Worm (Caenorhabditis elegans) whole organism, L2 larva: Measurements from ENCODE around the gene irld-1.

Experiments
- C34F6.9 ChIP-seq: fragments of 150-350 bp; optimal IDR thresholded peaks from 2 replicates; lab custom pipeline; 2014; ENCODE audit warnings: missing biosample characterization, missing genetic modification characterization
- R02D3.7 ChIP-seq: fragments of 150-350 bp; optimal IDR thresholded peaks from 2 replicates; lab custom pipeline; 2014; ENCODE audit warnings: missing biosample characterization, missing genetic modification characterization
- Y55F3AM.14 ChIP-seq: fragments of 200-800 bp; sonication (Bioruptor generic); optimal IDR thresholded peaks from 2 replicates; lab custom pipeline; 2018; ENCODE audit warnings: mild to moderate bottlenecking, missing genetic modification characterization, missing compliant biosample characterization
- ZK546.5 ChIP-seq: sonication (generic microtip); optimal IDR thresholded peaks from 2 replicates; lab custom pipeline; 2017; ENCODE audit warnings: missing biosample characterization, missing genetic modification characterization
- alr-1 ChIP-seq: fragments of 150-350 bp; optimal IDR thresholded peaks from 2 replicates; lab custom pipeline; 2014; ENCODE audit warnings: missing biosample characterization, missing genetic modification characterization
- aly-2 ChIP-seq: fragments of 150-350 bp; optimal IDR thresholded peaks from 2 replicates; lab custom pipeline; 2014; ENCODE audit warnings: missing biosample characterization, missing genetic modification characterization
- ama-1 ChIP-seq: fragments of 150-350 bp; optimal IDR thresholded peaks from 2 replicates; lab custom pipeline; 2018; ENCODE audit warnings: inconsistent platforms
- crh-2 ChIP-seq: sonication (generic microtip); optimal IDR thresholded peaks from 2 replicates; lab custom pipeline; 2017; ENCODE audit warnings: missing biosample characterization, missing genetic modification characterization
- dmd-4 ChIP-seq: sonication (generic microtip); optimal IDR thresholded peaks from 2 replicates; lab custom pipeline; 2017; ENCODE audit warnings: missing biosample characterization, missing genetic modification characterization
- egl-27 ChIP-seq: sonication (generic microtip); optimal IDR thresholded peaks from 3 replicates; lab custom pipeline; 2017; ENCODE audit warnings: missing biosample characterization, missing genetic modification reagents, missing genetic modification characterization
- elt-1 ChIP-seq: fragments of 150-350 bp; optimal IDR thresholded peaks from 2 replicates; lab custom pipeline; 2014; ENCODE audit warnings: missing biosample characterization, missing genetic modification characterization
- elt-3 ChIP-seq: sonication (generic microtip); optimal IDR thresholded peaks from 2 replicates; lab custom pipeline; 2017; ENCODE audit warnings: missing biosample characterization, missing genetic modification characterization
- fos-1 ChIP-seq: fragments of 150-350 bp; optimal IDR thresholded peaks from 2 replicates; lab custom pipeline; 2014; ENCODE audit warnings: missing biosample characterization, missing genetic modification characterization
- gmeb-1 ChIP-seq: fragments of 150-350 bp; optimal IDR thresholded peaks from 2 replicates; lab custom pipeline; 2014; ENCODE audit warnings: missing biosample characterization, missing genetic modification characterization
- lin-11 ChIP-seq: fragments of 150-350 bp; sonication (generic microtip); optimal IDR thresholded peaks from 2 replicates; lab custom pipeline; 2014; ENCODE audit warnings: missing biosample characterization, missing genetic modification characterization, inconsistent platforms, mixed read lengths
- lin-39 ChIP-seq: fragments of 150-350 bp; optimal IDR thresholded peaks from 2 replicates; lab custom pipeline; 2014; ENCODE audit warnings: missing biosample characterization, missing genetic modification reagents, missing genetic modification characterization
- lsy-2 ChIP-seq, 2 experiments: fragments of 150-350 bp in 1 of 2; sonication (generic microtip) in 1 of 2; optimal IDR thresholded peaks; 2 replicates each; lab custom pipeline; 2014 to 2017; ENCODE audit warnings: missing biosample characterization in 2 of 2, missing genetic modification characterization in 2 of 2
- mdl-1 ChIP-seq, 2 experiments: fragments of 150-350 bp in 1 of 2; sonication (generic microtip) in 1 of 2; optimal IDR thresholded peaks; 2 replicates each; lab custom pipeline; 2017; ENCODE audit warnings: missing biosample characterization in 2 of 2, missing genetic modification characterization in 2 of 2
- nhr-11 ChIP-seq: fragments of 150-350 bp; optimal IDR thresholded peaks from 2 replicates; lab custom pipeline; 2014; ENCODE audit warnings: missing biosample characterization, missing genetic modification characterization
- nhr-129 ChIP-seq: fragments of 150-350 bp; optimal IDR thresholded peaks from 2 replicates; lab custom pipeline; 2014; ENCODE audit warnings: missing biosample characterization, missing genetic modification characterization
- nhr-237 ChIP-seq: fragments of 150-350 bp; optimal IDR thresholded peaks from 2 replicates; lab custom pipeline; 2014; ENCODE audit warnings: missing biosample characterization, missing genetic modification characterization
- nhr-25 ChIP-seq: fragments of 150-350 bp; sonication (generic microtip); optimal IDR thresholded peaks from 3 replicates; lab custom pipeline; 2014; ENCODE audit warnings: missing biosample characterization, missing genetic modification characterization
- nhr-6 ChIP-seq: fragments of 150-350 bp; optimal IDR thresholded peaks from 2 replicates; lab custom pipeline; 2014; ENCODE audit warnings: missing biosample characterization, missing genetic modification characterization
- nhr-77 ChIP-seq: fragments of 150-350 bp; optimal IDR thresholded peaks from 2 replicates; lab custom pipeline; 2014; ENCODE audit warnings: missing biosample characterization, missing genetic modification characterization
- peb-1 ChIP-seq: fragments of 150-350 bp; optimal IDR thresholded peaks from 2 replicates; lab custom pipeline; 2014; ENCODE audit warnings: missing biosample characterization, missing genetic modification characterization
- sem-4 ChIP-seq: fragments of 150-350 bp; optimal IDR thresholded peaks from 2 replicates; lab custom pipeline; 2014; ENCODE audit warnings: missing biosample characterization, missing genetic modification reagents, missing genetic modification characterization
- sma-3 ChIP-seq: sonication (generic microtip); optimal IDR thresholded peaks from 2 replicates; lab custom pipeline; 2016; ENCODE audit warnings: missing genetic modification reagents, missing genetic modification characterization, missing compliant biosample characterization
- sma-9 ChIP-seq, 2 experiments: fragments of 150-350 bp in 1 of 2; sonication (generic microtip) in 1 of 2; optimal IDR thresholded peaks; 2 replicates each; lab custom pipeline; 2014 to 2016; ENCODE audit warnings: missing genetic modification characterization in 2 of 2, mild to moderate bottlenecking in 1 of 2, missing biosample characterization in 1 of 2, missing compliant biosample characterization in 1 of 2, missing genetic modification reagents in 1 of 2, moderate library complexity in 1 of 2
- snpc-4 ChIP-seq: fragments of 150-350 bp; optimal IDR thresholded peaks from 2 replicates; lab custom pipeline; 2014; ENCODE audit warnings: missing biosample characterization, missing genetic modification characterization
- unc-39 ChIP-seq: fragments of 150-350 bp; optimal IDR thresholded peaks from 2 replicates; lab custom pipeline; 2014; ENCODE audit warnings: missing biosample characterization, missing genetic modification characterization
- zag-1 ChIP-seq: fragments of 150-350 bp; optimal IDR thresholded peaks from 2 replicates; lab custom pipeline; 2014; ENCODE audit warnings: missing biosample characterization, missing genetic modification characterization
- ztf-4 ChIP-seq: fragments of 150-350 bp; optimal IDR thresholded peaks from 2 replicates; lab custom pipeline; 2014; ENCODE audit warnings: missing biosample characterization, missing genetic modification characterization

The irld-1 gene

ce11 chrV:4371309-4371933 lies 34.9 kb downstream of the irld-1 start, which contains the start of the genes gmpr-1 and fipp-1 (continued):
- peak; percentile 65 for TF ChIP-seq crh-2 (tag; lab: Kevin White, UChicago)

- TF ChIP-seq ZK546.5 (tag; lab: Kevin White, UChicago) (no peak), egl-27 (no peak), Y55F3AM.14 (GFP tag; lab: Kevin White, UChicago) (no peak), R02D3.7 (no peak), sma-3 (GFP tag; lab: Kevin White, UChicago) (no peak), lin-39 (no peak)
- TF ChIP-seq, all 48 proteins: peak for 0
Measured at ce11 chrV:4372986-4373385, 36.4 kb downstream of the irld-1 start.

DNA sequence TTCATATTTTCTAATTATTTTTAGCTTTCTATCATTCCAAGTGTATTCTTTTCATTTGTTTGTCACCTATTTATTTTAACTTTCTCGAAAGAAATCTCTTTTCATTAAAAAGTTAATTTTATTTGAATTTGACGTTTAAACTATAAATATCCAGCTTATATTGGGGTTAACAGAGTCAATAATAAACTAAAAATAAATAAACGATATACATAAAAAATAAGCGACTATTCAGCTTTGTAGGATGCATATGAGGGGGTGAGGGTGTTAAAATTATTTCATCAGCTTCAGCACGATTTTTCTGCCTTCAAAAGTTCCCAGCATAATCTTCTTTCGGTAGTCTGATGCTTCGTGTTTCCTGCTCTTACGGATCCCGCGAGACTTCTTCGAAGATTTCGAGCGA lies 37.1 kb downstream of the irld-1 start:
- TF ChIP-seq zag-1 (tag; lab: Kevin White, UChicago) (no peak), sma-9 (GFP tag; optimal IDR thresholded peaks at IDR 0.05; lab: Kevin White, UChicago) (no peak), sma-9 (tag; optimal IDR thresholded peaks at IDR 0.05; lab: Kevin White, UChicago) (no peak), snpc-4 (tag; lab: Kevin White, UChicago) (no peak), nhr-25 (no peak), dmd-4 (no peak), nhr-6 (tag; lab: Kevin White, UChicago) (no peak), nhr-11 (no peak), egl-27 (no peak), lsy-2 (tag; optimal IDR thresholded peaks at IDR 0.05; lab: Kevin White, UChicago) (no peak), Y55F3AM.14 (GFP tag; lab: Kevin White, UChicago) (no peak), alr-1 (tag; lab: Kevin White, UChicago) (no peak), R02D3.7 (no peak), nhr-77 (no peak), unc-39 (tag; lab: Kevin White, UChicago) (no peak), mdl-1 (tag; optimal IDR thresholded peaks at IDR 0.05; lab: Kevin White, UChicago) (no peak), aly-2 (tag; lab: Kevin White, UChicago) (no peak), elt-3 (tag; lab: Kevin White, UChicago) (no peak), sem-4 (tag; lab: Kevin White, UChicago) (no peak)

- TF ChIP-seq egl-27 = no peak
- no peak for TF ChIP-seq crh-2 (tag; lab: Kevin White, UChicago)
Measured at ce11 chrV:4374625-4375024, 38.1 kb downstream of the irld-1 start, which contains the start of gene neg-1. Gene neg-1 (minus strand): TSS chrV:4374874.

DNA sequence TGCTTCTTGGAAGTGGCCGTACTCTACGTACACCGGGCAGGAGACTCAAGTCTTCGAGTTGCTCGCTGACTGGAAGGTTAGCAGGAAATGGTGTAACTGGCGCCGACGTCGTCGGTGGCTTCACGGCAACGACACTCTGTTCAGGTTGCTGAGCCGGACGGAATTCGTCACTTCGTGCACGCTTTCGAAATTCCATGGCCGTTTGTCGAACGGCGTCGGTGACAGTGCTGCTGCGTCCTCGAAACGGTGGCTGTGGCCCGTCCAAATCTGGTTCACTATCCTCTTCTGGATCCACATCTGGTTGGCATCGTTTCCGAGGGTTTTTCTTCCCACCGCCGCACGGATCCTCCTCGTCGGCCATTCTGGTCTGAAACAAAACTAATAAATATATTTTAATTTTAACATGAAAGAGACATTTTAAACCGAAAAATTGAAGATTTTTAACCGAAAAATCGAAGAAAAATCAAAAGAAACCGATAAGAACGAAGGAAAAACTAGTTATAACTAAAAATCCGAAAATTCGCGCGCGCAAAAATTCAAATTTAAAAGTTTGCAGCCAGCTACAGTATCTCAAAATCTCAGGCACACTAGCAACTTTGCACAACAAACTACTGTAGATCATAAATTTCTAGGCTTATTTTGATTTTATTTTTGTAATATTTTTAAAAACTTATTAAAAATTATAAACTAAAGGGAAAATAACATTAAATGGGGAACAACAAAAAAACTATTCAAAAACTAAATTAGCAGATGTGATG lies 39.4 kb downstream of the irld-1 start, which contains the start of gene F32D1.7:
F32D1.7 (minus strand) TSS at position 367 of the 758 bp plus-strand sequence.
- TF ChIP-seq nhr-237 (tag; lab: Kevin White, UChicago) = no peak
- TF ChIP-seq mdl-1 (tag; optimal IDR thresholded peaks at IDR 0.05; lab: Kevin White, UChicago) = no peak
- no peak for TF ChIP-seq nhr-11
- TF ChIP-seq C34F6.9 (tag; lab: Kevin White, UChicago) = no peak
- TF ChIP-seq ama-1 = no peak
- no peak for TF ChIP-seq alr-1 (tag; lab: Kevin White, UChicago)
- no peak for TF ChIP-seq fos-1 (tag; lab: Kevin White, UChicago)
- no peak for TF ChIP-seq R02D3.7
- TF ChIP-seq gmeb-1 (tag; lab: Kevin White, UChicago) = no peak
- TF ChIP-seq elt-1 (tag; lab: Kevin White, UChicago) = no peak
- no peak for TF ChIP-seq lin-11 (tag; lab: Kevin White, UChicago)
- TF ChIP-seq nhr-129 = no peak
- no peak for TF ChIP-seq ztf-4 (tag; lab: Kevin White, UChicago)
- no peak for TF ChIP-seq Y55F3AM.14 (GFP tag; lab: Kevin White, UChicago)
- TF ChIP-seq dmd-4 = no peak
- TF ChIP-seq lsy-2 (tag; optimal IDR thresholded peaks at IDR 0.05; lab: Kevin White, UChicago) = no peak
- no peak for TF ChIP-seq peb-1 (tag; lab: Kevin White, UChicago)
